Fruit fly (Drosophila melanogaster): ENCODE results near the gene dpr2.

Gene dpr2

dm6 chr2L:10976864-10977586, 13.1 kb upstream of the dpr2 start:
- peak; percentile 16 for TF ChIP-seq esn (GFP tag; optimal IDR thresholded peaks at IDR 0.05)
- TF ChIP-seq CG9139 (GFP tag; optimal IDR thresholded peaks at IDR 0.05) = no peak
- TF ChIP-seq CG8319 (GFP tag; optimal IDR thresholded peaks at IDR 0.05) = no peak
- no peak for TF ChIP-seq dac (GFP tag; optimal IDR thresholded peaks at IDR 0.05)
- TF ChIP-seq Eip78C (GFP tag) = peak; percentile 34
- peak; percentile 55 for TF ChIP-seq CG6854 (GFP tag; optimal IDR thresholded peaks at IDR 0.05)
- TF ChIP-seq CG6792 (GFP tag; optimal IDR thresholded peaks at IDR 0.05) = no peak
- no peak for TF ChIP-seq spab (GFP tag; optimal IDR thresholded peaks at IDR 0.05)

- TF ChIP-seq Eip78C (GFP tag) = peak; percentile 34
- peak; percentile 78 for TF ChIP-seq vri (GFP tag; optimal IDR thresholded peaks at IDR 0.05)
- TF ChIP-seq CG34406 (GFP tag; optimal IDR thresholded peaks at IDR 0.05) = no peak
Measured at dm6 chr2L:10976046-10976863, 12.3 kb upstream of the dpr2 start, which contains the start of the genes ATPsynG and SCAR. TSS of gene ATPsynG (minus strand) at chr2L:10976399. TSS of gene SCAR (plus strand) at chr2L:10976772.

DNA sequence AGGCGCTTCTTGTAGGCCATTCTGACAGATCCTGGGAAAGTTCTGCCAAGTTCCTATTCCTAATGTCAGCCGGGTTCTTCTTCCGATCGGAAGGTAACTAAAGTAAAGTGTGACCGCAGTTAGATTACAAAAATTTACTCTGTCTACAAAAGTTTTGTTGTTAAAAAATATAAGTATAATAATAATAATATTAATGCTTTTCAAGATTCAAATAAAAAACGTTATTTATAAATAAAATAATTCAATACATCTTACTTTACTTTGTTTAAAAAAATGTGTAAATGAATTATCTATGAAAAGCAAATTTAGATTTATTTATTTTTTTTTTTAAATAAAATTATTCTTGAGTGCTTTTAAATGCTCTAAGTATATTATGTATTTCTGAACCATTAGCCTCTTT, 11.2 kb upstream of the dpr2 start, which contains the start of gene abo:
Gene abo (minus strand): TSS at position 101 of the 400 bp plus-strand sequence.
- TF ChIP-seq Blimp-1 (GFP tag; optimal IDR thresholded peaks at IDR 0.05) (no peak), Eip75B (GFP tag; optimal IDR thresholded peaks at IDR 0.05) (no peak), CG11762 (GFP tag; optimal IDR thresholded peaks at IDR 0.05; ENCODE audit: insufficient read depth) (no peak), Hr39 (GFP tag; optimal IDR thresholded peaks at IDR 0.05) (no peak), CG16779 (tag; optimal IDR thresholded peaks at IDR 0.05) (no peak), CG8119 (GFP tag; IDR thresholded peaks at IDR 0.05) (no peak), dac (GFP tag; optimal IDR thresholded peaks at IDR 0.05) (no peak), cyc (GFP tag; optimal IDR thresholded peaks at IDR 0.05) (no peak), vri (GFP tag; optimal IDR thresholded peaks at IDR 0.05) (no peak), svp (GFP tag) (no peak), salr (GFP tag; optimal IDR thresholded peaks at IDR 0.05) (no peak), CG1621 (tag; optimal IDR thresholded peaks at IDR 0.05) (no peak), CG6163 (GFP tag; IDR thresholded peaks at IDR 0.05) (no peak), achi (GFP tag; optimal IDR thresholded peaks at IDR 0.05) (no peak), acj6 (GFP tag; optimal IDR thresholded peaks at IDR 0.05) (no peak), Sox102F (GFP tag; optimal IDR thresholded peaks at IDR 0.05) (no peak), fd85E (GFP tag; optimal IDR thresholded peaks at IDR 0.05) (no peak), Sox14 (GFP tag; optimal IDR thresholded peaks at IDR 0.05) (no peak)

DNA sequence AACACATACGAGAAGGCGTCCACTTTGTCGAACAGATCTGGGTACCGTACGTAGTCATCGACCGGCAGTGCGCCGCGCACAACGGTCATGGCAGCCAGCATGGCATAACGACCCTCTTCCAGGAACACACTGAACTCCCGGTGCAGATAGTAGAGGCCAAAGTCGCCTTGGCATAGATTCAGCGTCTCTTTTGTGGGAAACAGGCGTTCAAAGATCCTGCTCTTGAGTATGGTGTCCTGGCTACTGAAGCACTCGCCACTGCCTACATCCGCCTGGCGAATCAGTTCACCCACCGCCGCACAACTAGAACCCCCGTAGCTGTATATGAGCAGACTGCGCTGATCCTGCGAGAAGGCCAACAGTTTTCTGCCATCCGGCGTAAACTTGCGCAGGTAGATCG, 10.7 kb upstream of the dpr2 start:
- TF ChIP-seq fd59A (GFP tag; optimal IDR thresholded peaks at IDR 0.05) (no peak), fkh (GFP tag; optimal IDR thresholded peaks at IDR 0.05) (no peak), acj6 (GFP tag; optimal IDR thresholded peaks at IDR 0.05) (no peak), salr (GFP tag; optimal IDR thresholded peaks at IDR 0.05) (no peak), Eip75B (GFP tag; optimal IDR thresholded peaks at IDR 0.05) (no peak), dac (GFP tag; optimal IDR thresholded peaks at IDR 0.05) (no peak), Hr4 (GFP tag; optimal IDR thresholded peaks at IDR 0.05) (no peak), dsx (GFP tag; optimal IDR thresholded peaks at IDR 0.05; ENCODE audit: poor library complexity, severe bottlenecking) (no peak), vri (GFP tag; optimal IDR thresholded peaks at IDR 0.05) (no peak), fd85E (GFP tag; optimal IDR thresholded peaks at IDR 0.05) (no peak), lz (GFP tag; optimal IDR thresholded peaks at IDR 0.05) (no peak), CG6854 (GFP tag; optimal IDR thresholded peaks at IDR 0.05) (no peak), CG6276 (GFP tag; optimal IDR thresholded peaks at IDR 0.05) (no peak), Met (GFP tag; optimal IDR thresholded peaks at IDR 0.05) (no peak), CG15336 (GFP tag; IDR thresholded peaks at IDR 0.05) (no peak), Smox (GFP tag; optimal IDR thresholded peaks at IDR 0.05) (no peak), esn (GFP tag; optimal IDR thresholded peaks at IDR 0.05) (no peak), CG3032 (tag; optimal IDR thresholded peaks at IDR 0.05) (no peak), CG8119 (GFP tag; IDR thresholded peaks at IDR 0.05) (no peak), eg (GFP tag; IDR thresholded peaks at IDR 0.05) (no peak)
